Fruit fly (Drosophila melanogaster): ENCODE measurements around the gene Fur1.

- no peak for TF ChIP-seq h (optimal IDR thresholded peaks at IDR 0.05)
- no peak for TF ChIP-seq psq (optimal IDR thresholded peaks at IDR 0.05)
- TF ChIP-seq Myc (optimal IDR thresholded peaks at IDR 0.05): no peak
- no peak for TF ChIP-seq insv (optimal IDR thresholded peaks at IDR 0.05)
- no peak for TF ChIP-seq ttk (optimal IDR thresholded peaks at IDR 0.05)
- TF ChIP-seq Sin3A (optimal IDR thresholded peaks at IDR 0.05): no peak
These were observed 132.9 kb downstream of the Fur1 start, which contains the start of gene rha for dm6 chr3R:25339952-25340351.

Data from Kc167 (cell line).